Fruit fly (Drosophila melanogaster) whole organism, adult: ENCODE measurements around the gene sturkopf.

Experiments used
- CG11617 ChIP-seq: fragments of 200-800 bp; sonication (Bioruptor generic); optimal IDR thresholded peaks from 2 replicates; lab custom pipeline; 2017; ENCODE audit warnings: mild to moderate bottlenecking, missing biosample characterization, missing genetic modification reagents, missing genetic modification characterization
- Crg-1 ChIP-seq: fragments of 200-800 bp; sonication (Bioruptor generic); optimal IDR thresholded peaks from 2 replicates; lab custom pipeline; 2016; ENCODE audit warnings: missing biosample characterization, missing genetic modification characterization
- cnc ChIP-seq, 2 experiments: fragments of >200 bp; optimal IDR thresholded peaks; 2 replicates each; lab custom pipeline; 2017

dm6 chr3L:1320230-1320930, 7.2 kb upstream of the sturkopf start:
- no peak for TF ChIP-seq Crg-1
- no peak for TF ChIP-seq cnc (optimal IDR thresholded peaks at IDR 0.05; lab: Kevin White, UChicago)
- no peak for TF ChIP-seq CG11617
